Worm (Caenorhabditis elegans): ENCODE measurements around the gene pst-2.

DNA sequence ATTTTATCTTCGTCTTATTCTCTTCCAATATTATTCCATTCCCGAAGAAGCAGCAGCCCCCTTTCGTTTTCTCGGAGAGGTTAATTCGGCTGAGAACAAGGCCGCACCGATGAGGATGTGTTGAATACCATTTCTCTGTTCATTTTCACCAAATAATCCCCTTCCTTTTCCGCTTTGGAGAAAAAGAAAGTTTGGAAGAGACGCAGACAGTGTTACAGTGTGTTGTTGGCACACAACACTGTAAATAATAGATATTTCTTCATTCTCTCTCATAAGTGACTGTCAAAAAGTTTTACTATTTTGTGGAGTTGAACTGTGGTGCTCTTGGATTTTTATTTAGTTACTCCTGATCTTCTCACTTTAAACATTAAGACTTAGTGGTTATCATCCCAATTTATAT lies 15.0 kb upstream of the pst-2 start:
- no peak for TF ChIP-seq sea-2 (GFP tag; IDR thresholded peaks at IDR 0.05)
- no peak for TF ChIP-seq unc-130 (GFP tag; optimal IDR thresholded peaks at IDR 0.05)
- no peak for TF ChIP-seq snpc-4 (GFP tag; optimal IDR thresholded peaks at IDR 0.05)
- no peak for TF ChIP-seq snpc-4 (tag; optimal IDR thresholded peaks at IDR 0.05)
- no peak for TF ChIP-seq ama-1 (optimal IDR thresholded peaks at IDR 0.05)
- TF ChIP-seq ama-1 (GFP tag; optimal IDR thresholded peaks at IDR 0.05), result no peak
- TF ChIP-seq mel-28 (tag; optimal IDR thresholded peaks at IDR 0.05; ENCODE audit: borderline replicate concordance), result no peak
- TF ChIP-seq somi-1 (GFP tag; optimal IDR thresholded peaks at IDR 0.05), result no peak
- TF ChIP-seq snpc-1.1 (tag; optimal IDR thresholded peaks at IDR 0.05; ENCODE audit: insufficient read depth), result no peak
- no peak for TF ChIP-seq unc-62 (GFP tag; optimal IDR thresholded peaks at IDR 0.05)
- no peak for TF ChIP-seq lin-26 (GFP tag; IDR thresholded peaks at IDR 0.05)
- TF ChIP-seq repo-1 (tag; optimal IDR thresholded peaks at IDR 0.05), result no peak
